Fruit fly (Drosophila melanogaster) S2 (cell line): Measurements from ENCODE around the gene GXIVsPLA2.

ENCODE experiments used
- CG8478 ChIP-seq: fragments of >200 bp; optimal IDR thresholded peaks from 2 replicates; lab custom pipeline; 2018
- CTCF ChIP-seq, 2 experiments: fragments of >200 bp; optimal IDR thresholded peaks; 2 replicates each; lab custom pipeline; 2018

DNA sequence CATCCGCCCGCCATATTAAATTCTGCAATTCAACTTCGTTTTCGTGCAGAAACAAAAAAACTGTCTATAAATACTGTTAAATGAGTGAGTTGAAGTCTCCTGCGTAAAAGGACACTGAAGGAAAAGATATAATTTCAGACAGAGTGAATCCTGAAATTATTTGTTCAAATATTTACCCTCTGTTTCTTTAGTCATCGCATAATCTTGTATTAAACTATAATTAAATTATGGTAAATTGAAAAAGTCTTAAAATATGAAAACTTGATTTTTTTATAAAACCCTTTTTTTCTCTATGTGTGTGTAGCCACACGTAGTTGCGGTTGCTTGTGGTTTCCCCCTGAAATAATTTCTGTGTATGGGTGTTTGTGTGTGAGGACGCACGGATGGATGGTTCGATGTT is 31.5 kb upstream of the GXIVsPLA2 start:
- no peak for TF ChIP-seq CG8478
- no peak for TF ChIP-seq CTCF (optimal IDR thresholded peaks at IDR 0.05; lab: Kevin White, UChicago)
